Fruit fly (Drosophila melanogaster) whole organism, embryonic: ENCODE results near the gene Nf1.
A peak's percentile ranks its signal among the peaks of the same experiment; 100 is the strongest.

Experiments used
- Awh ChIP-seq: fragments of 200-800 bp; sonication (Bioruptor generic); IDR thresholded peaks from 2 replicates; pipeline ENCODE4, ENCODE4 v1.3.6; 2022; ENCODE audit warnings: missing biosample characterization, missing genetic modification characterization
- Bdp1 ChIP-seq: fragments of 200-800 bp; sonication (Bioruptor generic); optimal IDR thresholded peaks from 3 replicates; lab custom pipeline; 2016; ENCODE audit warnings: missing biosample characterization, missing genetic modification characterization
- CG10462 ChIP-seq: fragments of 200-800 bp; sonication (Bioruptor generic); optimal IDR thresholded peaks from 2 replicates; lab custom pipeline; 2016; ENCODE audit warnings: missing biosample characterization, missing genetic modification characterization
- CG12104 ChIP-seq: fragments of 200-800 bp; sonication (Bioruptor generic); optimal IDR thresholded peaks from 3 replicates; lab custom pipeline; 2016; ENCODE audit warnings: missing biosample characterization, missing genetic modification characterization
- CG12391 ChIP-seq: fragments of 200-800 bp; sonication (Bioruptor generic); optimal IDR thresholded peaks from 3 replicates; lab custom pipeline; 2018; ENCODE audit warnings: missing biosample characterization, mild to moderate bottlenecking, missing genetic modification characterization, moderate library complexity
- CG12659 ChIP-seq: fragments of 200-800 bp; sonication (Bioruptor generic); optimal IDR thresholded peaks from 3 replicates; lab custom pipeline; 2017; ENCODE audit warnings: mild to moderate bottlenecking, missing biosample characterization, missing genetic modification reagents, missing genetic modification characterization
- CG14710 ChIP-seq: fragments of 200-800 bp; sonication (Bioruptor generic); optimal IDR thresholded peaks from 3 replicates; lab custom pipeline; 2019; ENCODE audit warnings: missing biosample characterization, mild to moderate bottlenecking, missing genetic modification characterization, moderate library complexity
- CG17359 ChIP-seq: fragments of 200-800 bp; sonication (Bioruptor generic); optimal IDR thresholded peaks from 3 replicates; lab custom pipeline; 2018; ENCODE audit warnings: missing biosample characterization, mild to moderate bottlenecking, missing genetic modification characterization, moderate library complexity
- CG17829 ChIP-seq: fragments of 200-800 bp; optimal IDR thresholded peaks from 2 replicates; lab custom pipeline; 2019; ENCODE audit warnings: missing biosample characterization, mild to moderate bottlenecking, missing genetic modification characterization, moderate library complexity
- CG18011 ChIP-seq: fragments of 200-800 bp; sonication (Bioruptor generic); optimal IDR thresholded peaks from 2 replicates; lab custom pipeline; 2017; ENCODE audit warnings: missing biosample characterization, missing genetic modification characterization, mild to moderate bottlenecking, moderate library complexity, missing genotype
- CG1832 ChIP-seq: fragments of 200-800 bp; sonication (Bioruptor generic); optimal IDR thresholded peaks from 2 replicates; lab custom pipeline; 2017; ENCODE audit warnings: missing biosample characterization, mild to moderate bottlenecking, missing genetic modification characterization, inconsistent platforms
- CG2129 ChIP-seq: fragments of 200-800 bp; sonication (Bioruptor generic); IDR thresholded peaks from 2 replicates; pipeline ENCODE4 v1.3.6; 2022; ENCODE audit warnings: missing biosample characterization, missing genetic modification characterization; ENCODE audit not compliant: partially characterized antibody
- CG2712 ChIP-seq: fragments of 200-800 bp; optimal IDR thresholded peaks from 3 replicates; lab custom pipeline; 2019; ENCODE audit warnings: missing biosample characterization, mild to moderate bottlenecking, missing genetic modification characterization, moderate library complexity
- CG30020 ChIP-seq: fragments of 200-800 bp; optimal IDR thresholded peaks from 2 replicates; lab custom pipeline; 2019; ENCODE audit warnings: missing biosample characterization, mild to moderate bottlenecking, missing genetic modification characterization, moderate library complexity
- CG3065 ChIP-seq: fragments of 200-800 bp; sonication (Bioruptor generic); optimal IDR thresholded peaks from 2 replicates; lab custom pipeline; 2016; ENCODE audit warnings: missing biosample characterization, missing genetic modification characterization
- CG31441 ChIP-seq: fragments of 200-800 bp; sonication (Bioruptor generic); IDR thresholded peaks from 2 replicates; pipeline ENCODE4 v1.3.6; 2022; ENCODE audit warnings: missing biosample characterization, missing genetic modification characterization
- CG3407 ChIP-seq: fragments of 200-800 bp; sonication (Bioruptor generic); optimal IDR thresholded peaks from 2 replicates; lab custom pipeline; 2018; ENCODE audit warnings: missing biosample characterization, mild to moderate bottlenecking, missing genetic modification characterization
- CG3838 ChIP-seq: fragments of 200-800 bp; sonication (Bioruptor generic); optimal IDR thresholded peaks from 3 replicates; lab custom pipeline; 2016; ENCODE audit warnings: missing biosample characterization, missing genetic modification characterization
- CG43689 ChIP-seq: fragments of 200-800 bp; sonication (Bioruptor generic); IDR thresholded peaks from 2 replicates; pipeline ENCODE4 v1.3.6; 2022; ENCODE audit warnings: missing biosample characterization, missing genetic modification characterization
- CG4424 ChIP-seq: fragments of 200-800 bp; sonication (Bioruptor generic); optimal IDR thresholded peaks from 3 replicates; lab custom pipeline; 2016; ENCODE audit warnings: missing biosample characterization, missing genetic modification characterization
- CG6254 ChIP-seq: fragments of 200-800 bp; sonication (Bioruptor generic); optimal IDR thresholded peaks from 3 replicates; lab custom pipeline; 2017; ENCODE audit warnings: mild to moderate bottlenecking, missing biosample characterization, missing genetic modification reagents, missing genetic modification characterization
- CG6683 ChIP-seq: fragments of 200-800 bp; sonication (Bioruptor generic); optimal IDR thresholded peaks from 2 replicates; lab custom pipeline; 2017; ENCODE audit warnings: missing biosample characterization, mild to moderate bottlenecking, missing genetic modification characterization, missing genetic modification reagents
- CG7556 ChIP-seq: fragments of 200-800 bp; sonication (Bioruptor generic); optimal IDR thresholded peaks from 2 replicates; lab custom pipeline; 2017; ENCODE audit warnings: missing biosample characterization, mild to moderate bottlenecking, missing genetic modification characterization
- CG9727 ChIP-seq: fragments of 200-800 bp; sonication (Bioruptor generic); optimal IDR thresholded peaks from 3 replicates; lab custom pipeline; 2017; ENCODE audit warnings: missing biosample characterization, mild to moderate bottlenecking, missing genetic modification characterization
- Fer1 ChIP-seq: fragments of 200-800 bp; sonication (Bioruptor generic); optimal IDR thresholded peaks from 2 replicates; lab custom pipeline; 2017; ENCODE audit warnings: missing biosample characterization, mild to moderate bottlenecking, missing genetic modification characterization
- HLH3B ChIP-seq: fragments of 200-800 bp; sonication (Bioruptor generic); IDR thresholded peaks from 2 replicates; pipeline ENCODE4 v1.3.6; 2022; ENCODE audit warnings: missing biosample characterization, missing genetic modification characterization
- HLH4C ChIP-seq: fragments of 200-800 bp; sonication (Bioruptor generic); IDR thresholded peaks from 3 replicates; pipeline ENCODE4 v1.3.6; 2022; ENCODE audit warnings: missing biosample characterization, missing genetic modification characterization; ENCODE audit not compliant: partially characterized antibody
- Hand ChIP-seq: fragments of 200-800 bp; sonication (Bioruptor generic); optimal IDR thresholded peaks from 2 replicates; lab custom pipeline; 2017; ENCODE audit warnings: mild to moderate bottlenecking, missing biosample characterization, missing genetic modification reagents, missing genetic modification characterization
- Hmr ChIP-seq: fragments of 200-800 bp; sonication (Bioruptor generic); optimal IDR thresholded peaks from 3 replicates; lab custom pipeline; 2017; ENCODE audit warnings: mild to moderate bottlenecking, missing biosample characterization, missing genetic modification reagents, missing genetic modification characterization
- MESR4 ChIP-seq: fragments of 200-800 bp; sonication (Bioruptor generic); optimal IDR thresholded peaks from 2 replicates; lab custom pipeline; 2018; ENCODE audit warnings: missing biosample characterization, mild to moderate bottlenecking, missing genetic modification characterization, moderate library complexity
- Oli ChIP-seq: fragments of 200-800 bp; sonication (Bioruptor generic); optimal IDR thresholded peaks from 2 replicates; lab custom pipeline; 2018; ENCODE audit warnings: missing biosample characterization, mild to moderate bottlenecking, missing genetic modification characterization, moderate library complexity
- Rx ChIP-seq: fragments of 200-800 bp; sonication (Bioruptor generic); IDR thresholded peaks from 2 replicates; pipeline ENCODE4 v1.3.6; 2022; ENCODE audit warnings: missing biosample characterization, missing genetic modification characterization
- Side ChIP-seq: fragments of 200-800 bp; sonication (Bioruptor generic); optimal IDR thresholded peaks from 2 replicates; lab custom pipeline; 2016; ENCODE audit warnings: missing biosample characterization, missing genetic modification characterization
- Sin3A ChIP-seq: fragments of >200 bp; optimal IDR thresholded peaks from 2 replicates; lab custom pipeline; 2018
- bsh ChIP-seq, 2 experiments: fragments of 200-800 bp; sonication (Bioruptor generic); optimal IDR thresholded peaks; 2 replicates each; lab custom pipeline; 2017 to 2018; ENCODE audit warnings: mild to moderate bottlenecking in 2 of 2, missing biosample characterization in 2 of 2, missing genetic modification characterization in 2 of 2, moderate library complexity in 1 of 2
- dm ChIP-seq: fragments of 200-800 bp; sonication (Bioruptor generic); optimal IDR thresholded peaks from 3 replicates; lab custom pipeline; 2016; ENCODE audit warnings: missing biosample characterization, missing genetic modification characterization
- dmrt99B ChIP-seq: fragments of 200-800 bp; sonication (Bioruptor generic); optimal IDR thresholded peaks from 2 replicates; lab custom pipeline; 2018; ENCODE audit warnings: missing biosample characterization, mild to moderate bottlenecking, missing genetic modification characterization, moderate library complexity
- dpn ChIP-seq, 2 experiments: fragments of 200-800 bp; sonication (Bioruptor generic); optimal IDR thresholded peaks; 3 replicates each; lab custom pipeline; 2016; ENCODE audit warnings: missing biosample characterization in 2 of 2, missing genetic modification characterization in 2 of 2
- en ChIP-seq: fragments of 200-800 bp; sonication (Bioruptor generic); optimal IDR thresholded peaks from 2 replicates; lab custom pipeline; 2016; ENCODE audit warnings: missing biosample characterization, missing genetic modification characterization
- knrl ChIP-seq: fragments of 200-800 bp; sonication (Bioruptor generic); IDR thresholded peaks from 3 replicates; pipeline ENCODE4 v1.3.6; 2022; ENCODE audit warnings: missing biosample characterization, missing genetic modification characterization; ENCODE audit not compliant: partially characterized antibody
- nerfin-1 ChIP-seq: fragments of 200-800 bp; sonication (Bioruptor generic); optimal IDR thresholded peaks from 3 replicates; lab custom pipeline; 2019; ENCODE audit warnings: missing biosample characterization, mild to moderate bottlenecking, missing genetic modification characterization, moderate library complexity
- oc ChIP-seq: fragments of 200-800 bp; sonication (Bioruptor generic); optimal IDR thresholded peaks from 2 replicates; lab custom pipeline; 2018; ENCODE audit warnings: missing biosample characterization, mild to moderate bottlenecking, missing genetic modification characterization, moderate library complexity
- prd ChIP-seq, 3 experiments: fragments of >200 bp in 2 of 3; fragments of 200-800 bp in 1 of 3; sonication (Bioruptor generic) in 1 of 3; optimal IDR thresholded peaks in 2 of 3; IDR thresholded peaks in 1 of 3; 2 replicates in 2 of 3; 3 replicates in 1 of 3; pipeline versions ENCODE4 v1.3.6 to Lab custom; 2017 to 2022; ENCODE audit warnings: missing biosample characterization in 1 of 3, missing genetic modification characterization in 1 of 3
- ranshi ChIP-seq: fragments of 200-800 bp; sonication (Bioruptor generic); IDR thresholded peaks from 2 replicates; pipeline ENCODE4 v1.3.6; 2022; ENCODE audit warnings: missing biosample characterization, missing genetic modification characterization
- sd ChIP-seq: fragments of 200-800 bp; sonication (Bioruptor generic); optimal IDR thresholded peaks from 3 replicates; lab custom pipeline; 2018; ENCODE audit warnings: missing biosample characterization, mild to moderate bottlenecking, missing genetic modification characterization, moderate library complexity
- sisA ChIP-seq: fragments of 200-800 bp; sonication (Bioruptor generic); IDR thresholded peaks from 2 replicates; pipeline ENCODE4 v1.3.6; 2022; ENCODE audit warnings: missing biosample characterization, missing genetic modification characterization
- tap ChIP-seq: fragments of 200-800 bp; optimal IDR thresholded peaks from 3 replicates; lab custom pipeline; 2019; ENCODE audit warnings: missing biosample characterization, mild to moderate bottlenecking, missing genetic modification characterization, moderate library complexity
- twi ChIP-seq: fragments of 200-800 bp; optimal IDR thresholded peaks from 2 replicates; lab custom pipeline; 2019; ENCODE audit warnings: missing biosample characterization, mild to moderate bottlenecking, missing genetic modification characterization, moderate library complexity

Nf1 gene

dm6 chr3R:26012801-26013663, 30.2 kb downstream of the Nf1 start (continued):
- TF ChIP-seq oc (peak; percentile 30), CG1832 (GFP tag; lab: Kevin White, UChicago) (no peak), Bdp1 (GFP tag; lab: Kevin White, UChicago) (no peak), CG6683 (GFP tag; lab: Kevin White, UChicago) (no peak), CG43689 (GFP tag; lab: Robert Waterston, UW) (no peak), CG9727 (GFP tag; lab: Kevin White, UChicago) (peak; percentile 47), CG10462 (GFP tag; lab: Kevin White, UChicago) (no peak), CG17829 (tag; lab: Kevin White, UChicago) (peak; percentile 82), Rx (GFP tag; lab: Robert Waterston, UW) (no peak), CG14710 (tag; lab: Kevin White, UChicago) (peak; percentile 67), CG3838 (GFP tag; lab: Kevin White, UChicago) (no peak), CG12659 (GFP tag; lab: Kevin White, UChicago) (no peak), Fer1 (GFP tag; lab: Kevin White, UChicago) (no peak), dmrt99B (tag; lab: Kevin White, UChicago) (peak; percentile 39), CG31441 (GFP tag; lab: Robert Waterston, UW) (peak; percentile 66), CG2712 (tag; lab: Kevin White, UChicago) (peak; percentile 86), CG12104 (peak; percentile 26), prd (optimal IDR thresholded peaks at IDR 0.05; lab: Kevin White, UChicago) (no peak), prd (GFP tag; IDR thresholded peaks at IDR 0.05; lab: Robert Waterston, UW) (peak; percentile 33; the same call in 2 of the 3 replicates), Oli (tag; lab: Kevin White, UChicago) (peak; percentile 45), bsh (GFP tag; optimal IDR thresholded peaks at IDR 0.05; lab: Kevin White, UChicago) (peak in 1 of 2 experiments; percentile 87), knrl (GFP tag; lab: Robert Waterston, UW) (no peak), dpn (GFP tag; optimal IDR thresholded peaks at IDR 0.05; lab: Kevin White, UChicago) (peak in 1 of 2 experiments; percentile 2), CG6254 (peak; percentile 6), HLH4C (no peak), sd (tag; lab: Kevin White, UChicago) (peak; percentile 53), CG18011 (GFP tag; lab: Kevin White, UChicago) (no peak), Awh (0 out of 2 replicates have a peak, but pooled peaks have one; percentile 17), CG3065 (GFP tag; lab: Kevin White, UChicago) (no peak), CG12391 (tag; lab: Kevin White, UChicago) (peak; percentile 66), CG3407 (GFP tag; lab: Kevin White, UChicago) (peak; percentile 4), Side (GFP tag; lab: Kevin White, UChicago) (no peak), CG17359 (tag; lab: Kevin White, UChicago) (peak; percentile 25), CG4424 (peak; percentile 21), Hmr (no peak), CG2129 (GFP tag; lab: Robert Waterston, UW) (no peak), Hand (GFP tag; lab: Kevin White, UChicago) (no peak), ranshi (GFP tag; lab: Robert Waterston, UW) (no peak), dm (GFP tag; lab: Kevin White, UChicago) (no peak), twi (tag; lab: Kevin White, UChicago) (peak; percentile 57), sisA (GFP tag; lab: Robert Waterston, UW) (no peak), en (GFP tag; lab: Kevin White, UChicago) (no peak), CG7556 (GFP tag; lab: Kevin White, UChicago) (peak; percentile 32), HLH3B (GFP tag; lab: Robert Waterston, UW) (no peak), Sin3A (lab: Kevin White, UChicago) (no peak), MESR4 (GFP tag; lab: Kevin White, UChicago) (no peak), nerfin-1 (tag; lab: Kevin White, UChicago) (peak; percentile 41), tap (tag; lab: Kevin White, UChicago) (peak; percentile 29), CG30020 (tag; lab: Kevin White, UChicago) (peak; percentile 24)
